Worm (Caenorhabditis elegans): Measurements from ENCODE around the gene gcy-5.

- TF ChIP-seq nhr-25 (tag; optimal IDR thresholded peaks at IDR 0.05) (no peak), ama-1 (optimal IDR thresholded peaks at IDR 0.05) (no peak), fkh-10 (GFP tag; optimal IDR thresholded peaks at IDR 0.05) (no peak), zag-1 (tag; optimal IDR thresholded peaks at IDR 0.05) (no peak), nhr-77 (tag; optimal IDR thresholded peaks at IDR 0.05) (no peak), unc-39 (tag; optimal IDR thresholded peaks at IDR 0.05) (no peak), ztf-11 (tag; optimal IDR thresholded peaks at IDR 0.05) (no peak), mdl-1 (tag; optimal IDR thresholded peaks at IDR 0.05) (no peak), elt-3 (tag; optimal IDR thresholded peaks at IDR 0.05) (no peak), nhr-237 (tag; optimal IDR thresholded peaks at IDR 0.05) (no peak), snpc-4 (tag; optimal IDR thresholded peaks at IDR 0.05) (no peak)
Observed at ce11 chrII:10321410-10321809, 5.4 kb upstream of the gcy-5 start, which contains the start of gene idpp-4.
